Worm (Caenorhabditis elegans): Measurements from ENCODE around the gene elo-5.

DNA sequence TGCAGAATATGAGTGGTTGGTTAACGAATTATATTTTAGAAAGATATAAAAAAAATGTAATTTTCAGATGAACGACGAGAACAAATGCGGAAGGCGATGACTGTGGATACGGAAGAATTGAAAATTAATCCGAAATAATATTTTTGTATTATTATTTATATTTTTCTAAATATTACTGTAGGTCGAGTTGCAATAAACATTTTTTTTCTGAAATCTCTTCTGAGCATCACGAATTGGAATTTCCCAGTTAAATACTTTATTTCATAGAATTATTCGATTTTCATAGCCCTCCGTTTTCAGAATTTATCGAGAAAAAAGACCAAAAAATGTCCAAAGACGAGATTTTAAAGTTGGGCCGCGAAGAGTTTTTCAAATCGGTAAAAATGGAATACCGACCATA lies 20.6 kb upstream of the elo-5 start, which contains the start of gene ZK616.2:
- no peak for TF ChIP-seq ztf-16 (tag; optimal IDR thresholded peaks at IDR 0.05)
- no peak for TF ChIP-seq ceh-18 (tag; optimal IDR thresholded peaks at IDR 0.05)
- no peak for TF ChIP-seq nfya-1 (tag; optimal IDR thresholded peaks at IDR 0.05)
- TF ChIP-seq nhr-11 (tag; optimal IDR thresholded peaks at IDR 0.05) = no peak
- TF ChIP-seq tbx-2 (tag; optimal IDR thresholded peaks at IDR 0.05) = no peak
- no peak for TF ChIP-seq T23F11.4 (GFP tag; optimal IDR thresholded peaks at IDR 0.05)
- TF ChIP-seq ceh-19 (GFP tag; optimal IDR thresholded peaks at IDR 0.05) = no peak
